Fruit fly (Drosophila melanogaster) S2 (cell line): ENCODE data around the gene CG32267.

Experiments used
- CG8478 ChIP-seq: fragments of >200 bp; optimal IDR thresholded peaks from 2 replicates; lab custom pipeline; 2018
- CTCF ChIP-seq, 2 experiments: fragments of >200 bp; optimal IDR thresholded peaks; 2 replicates each; lab custom pipeline; 2018

DNA sequence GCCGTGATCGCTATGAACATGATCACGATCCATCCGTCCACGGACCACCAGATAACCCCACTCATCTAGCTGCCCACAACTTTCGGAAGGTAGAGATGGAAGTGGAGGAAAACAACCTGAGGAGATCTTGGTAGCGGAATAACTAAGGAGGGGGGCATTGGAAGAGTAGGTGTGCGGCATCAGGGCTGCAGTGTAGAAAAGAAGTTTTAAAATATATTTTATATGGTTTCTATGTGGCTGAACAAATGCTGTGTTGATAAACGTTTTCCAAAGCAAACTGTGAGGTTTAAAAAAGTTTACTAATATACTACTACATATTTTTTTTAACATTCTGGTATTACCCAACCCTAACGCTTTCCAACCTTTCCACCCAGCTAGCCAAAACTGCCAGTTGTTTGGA is 37.0 kb downstream of the CG32267 start:
- TF ChIP-seq CG8478 (no peak), CTCF (optimal IDR thresholded peaks at IDR 0.05; lab: Kevin White, UChicago) (no peak)
